Fruit fly (Drosophila melanogaster): ENCODE data around the gene CG2258.
A peak's percentile ranks its signal among the peaks of the same experiment; 100 is the strongest.

CG2258 gene

dm6 chrX:8060921-8061270, 41.0 kb downstream of the CG2258 start (continued):
- no peak for TF ChIP-seq bcd (GFP tag; optimal IDR thresholded peaks at IDR 0.05)
- no peak for TF ChIP-seq CG11398 (GFP tag; optimal IDR thresholded peaks at IDR 0.05)
- no peak for TF ChIP-seq CG11560 (tag; IDR thresholded peaks at IDR 0.05)
- no peak for TF ChIP-seq fd64A (GFP tag; optimal IDR thresholded peaks at IDR 0.05)
- TF ChIP-seq CG17802 (tag; optimal IDR thresholded peaks at IDR 0.05), result no peak
- TF ChIP-seq mirr (GFP tag; optimal IDR thresholded peaks at IDR 0.05), result peak; percentile 55
- no peak for TF ChIP-seq psq (GFP tag; optimal IDR thresholded peaks at IDR 0.05)
- no peak for TF ChIP-seq CG14441 (GFP tag; IDR thresholded peaks at IDR 0.05)
- TF ChIP-seq Dip2 (GFP tag; IDR thresholded peaks at IDR 0.05), result no peak
- 0 out of 2 replicates have a peak, but pooled peaks have one; percentile 21 for TF ChIP-seq peb (GFP tag; IDR thresholded peaks at IDR 0.05)
- TF ChIP-seq CG17829 (tag; optimal IDR thresholded peaks at IDR 0.05), result no peak
- TF ChIP-seq Chrac-16 (GFP tag; optimal IDR thresholded peaks at IDR 0.05), result no peak
- TF ChIP-seq Dp (GFP tag; optimal IDR thresholded peaks at IDR 0.05), result no peak
- TF ChIP-seq chif (GFP tag; optimal IDR thresholded peaks at IDR 0.05), result no peak
- TF ChIP-seq B-H2 (GFP tag; optimal IDR thresholded peaks at IDR 0.05), result no peak
- TF ChIP-seq Hey (tag; optimal IDR thresholded peaks at IDR 0.05), result peak; percentile 15
- no peak for TF ChIP-seq luna (GFP tag; optimal IDR thresholded peaks at IDR 0.05)
- TF ChIP-seq twi (tag; optimal IDR thresholded peaks at IDR 0.05), result no peak
- no peak for TF ChIP-seq CG6813 (GFP tag; optimal IDR thresholded peaks at IDR 0.05)
- TF ChIP-seq sisA (GFP tag; IDR thresholded peaks at IDR 0.05), result no peak
- no peak for TF ChIP-seq CG30431 (GFP tag; optimal IDR thresholded peaks at IDR 0.05)
- no peak for TF ChIP-seq tin (GFP tag; optimal IDR thresholded peaks at IDR 0.05)
- no peak for TF ChIP-seq fu2 (GFP tag; optimal IDR thresholded peaks at IDR 0.05)
- TF ChIP-seq H2.0 (GFP tag; IDR thresholded peaks at IDR 0.05), result no peak
- no peak for TF ChIP-seq Bteb2 (GFP tag; optimal IDR thresholded peaks at IDR 0.05)
- TF ChIP-seq sc (optimal IDR thresholded peaks at IDR 0.05), result no peak
- TF ChIP-seq sc (GFP tag; optimal IDR thresholded peaks at IDR 0.05), result no peak
- no peak for TF ChIP-seq lbe (GFP tag; optimal IDR thresholded peaks at IDR 0.05)
- peak; percentile 18 for TF ChIP-seq CG18599 (GFP tag; optimal IDR thresholded peaks at IDR 0.05)
- no peak for TF ChIP-seq CrebB (tag; optimal IDR thresholded peaks at IDR 0.05)
- peak; percentile 1 for TF ChIP-seq HmgZ (tag; optimal IDR thresholded peaks at IDR 0.05)
- no peak for TF ChIP-seq CG5953 (GFP tag; IDR thresholded peaks at IDR 0.05)
- no peak for TF ChIP-seq eve (GFP tag; optimal IDR thresholded peaks at IDR 0.05)
- no peak for TF ChIP-seq CG3163 (GFP tag; optimal IDR thresholded peaks at IDR 0.05)
- no peak for TF ChIP-seq Hmr (GFP tag; optimal IDR thresholded peaks at IDR 0.05)
- no peak for TF ChIP-seq bowl (GFP tag; IDR thresholded peaks at IDR 0.05)
- no peak for TF ChIP-seq CG31365 (tag; optimal IDR thresholded peaks at IDR 0.05)
- no peak for TF ChIP-seq CG7963 (GFP tag; IDR thresholded peaks at IDR 0.05; ENCODE audit: partially characterized antibody)
- no peak for TF ChIP-seq CG11456 (GFP tag; IDR thresholded peaks at IDR 0.05)
- TF ChIP-seq CG18011 (GFP tag; optimal IDR thresholded peaks at IDR 0.05), result no peak
- no peak for TF ChIP-seq Ada2b (GFP tag; IDR thresholded peaks at IDR 0.05)
- no peak for TF ChIP-seq chn (GFP tag; optimal IDR thresholded peaks at IDR 0.05)
- TF ChIP-seq CG3407 (GFP tag; optimal IDR thresholded peaks at IDR 0.05), result no peak
- no peak for TF ChIP-seq kay (GFP tag; optimal IDR thresholded peaks at IDR 0.05)
- TF ChIP-seq CG9797 (GFP tag; optimal IDR thresholded peaks at IDR 0.05), result no peak
- no peak for TF ChIP-seq H15 (GFP tag; IDR thresholded peaks at IDR 0.05)
- no peak for TF ChIP-seq gcm (GFP tag; optimal IDR thresholded peaks at IDR 0.05)
- TF ChIP-seq Sry-β (GFP tag; optimal IDR thresholded peaks at IDR 0.05), result no peak
- TF ChIP-seq CG7745 (tag; optimal IDR thresholded peaks at IDR 0.05), result peak; percentile 3
- peak; percentile 0 for TF ChIP-seq pfk (GFP tag; optimal IDR thresholded peaks at IDR 0.05)
- no peak for TF ChIP-seq NC2α (GFP tag; optimal IDR thresholded peaks at IDR 0.05)
- no peak for TF ChIP-seq CG10462 (GFP tag; optimal IDR thresholded peaks at IDR 0.05)
- TF ChIP-seq CG12744 (GFP tag; optimal IDR thresholded peaks at IDR 0.05), result no peak

All from whole organism, embryonic.